Worm (Caenorhabditis elegans) whole organism, late embryonic: ENCODE measurements around the gene cal-7.

Experiments used
- ama-1 ChIP-seq: fragments of 150-350 bp; optimal IDR thresholded peaks from 2 replicates; lab custom pipeline; 2014
- ceh-24 ChIP-seq: sonication (generic microtip); optimal IDR thresholded peaks from 2 replicates; lab custom pipeline; 2016; ENCODE audit warnings: mild to moderate bottlenecking, missing genetic modification characterization, missing compliant biosample characterization
- ceh-9 ChIP-seq: sonication (generic microtip); optimal IDR thresholded peaks from 2 replicates; lab custom pipeline; 2016; ENCODE audit warnings: mild to moderate bottlenecking, missing genetic modification characterization, inconsistent platforms, missing compliant biosample characterization
- ets-4 ChIP-seq: sonication (generic microtip); optimal IDR thresholded peaks from 2 replicates; lab custom pipeline; 2016; ENCODE audit warnings: missing genetic modification characterization, missing compliant biosample characterization
- eyg-1 ChIP-seq: sonication (generic microtip); optimal IDR thresholded peaks from 2 replicates; lab custom pipeline; 2016; ENCODE audit warnings: missing genotype, missing genetic modification characterization, missing compliant biosample characterization
- fkh-10 ChIP-seq: fragments of 150-350 bp; optimal IDR thresholded peaks from 2 replicates; lab custom pipeline; 2014; ENCODE audit warnings: missing biosample characterization, missing genetic modification reagents, missing genetic modification characterization
- hlh-30 ChIP-seq: sonication (generic microtip); optimal IDR thresholded peaks from 2 replicates; lab custom pipeline; 2017; ENCODE audit warnings: antibody characterized with exemption, missing genetic modification characterization, missing compliant biosample characterization; ENCODE audit not compliant: insufficient read depth
- lim-6 ChIP-seq: sonication (generic microtip); optimal IDR thresholded peaks from 2 replicates; lab custom pipeline; 2016; ENCODE audit warnings: missing genetic modification characterization, missing compliant biosample characterization
- nhr-11 ChIP-seq: fragments of 150-350 bp; optimal IDR thresholded peaks from 2 replicates; lab custom pipeline; 2014; ENCODE audit warnings: missing biosample characterization, missing genetic modification characterization
- zip-5 ChIP-seq: sonication (generic microtip); optimal IDR thresholded peaks from 2 replicates; lab custom pipeline; 2016; ENCODE audit warnings: missing genetic modification characterization, missing compliant biosample characterization

DNA sequence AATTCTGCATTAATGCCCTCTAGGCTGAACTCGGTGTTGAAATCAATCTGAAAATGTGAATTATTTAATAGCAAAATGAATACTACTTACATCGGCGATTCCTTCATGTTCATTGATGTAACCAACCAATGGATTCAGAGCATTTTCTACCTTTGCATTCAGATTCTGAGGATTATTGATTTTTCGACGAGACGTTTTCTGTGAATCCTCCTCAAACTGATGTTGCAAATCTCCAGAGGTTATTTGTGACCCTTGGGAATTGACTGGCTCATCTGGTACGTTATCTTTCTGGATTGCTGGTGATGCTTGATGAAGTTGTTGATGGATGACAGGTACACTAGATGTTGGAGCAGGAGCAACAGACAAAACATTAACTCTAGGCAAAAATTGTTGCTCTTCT lies 48.1 kb downstream of the cal-7 start:
- no peak for TF ChIP-seq fkh-10
- no peak for TF ChIP-seq lim-6 (tag; lab: Kevin White, UChicago)
- no peak for TF ChIP-seq zip-5 (tag; lab: Kevin White, UChicago)
- TF ChIP-seq ama-1 (lab: Kevin White, UChicago), result no peak
- no peak for TF ChIP-seq hlh-30
- TF ChIP-seq ceh-24 (tag; lab: Kevin White, UChicago), result no peak
- TF ChIP-seq ceh-9 (tag; lab: Kevin White, UChicago), result no peak
- no peak for TF ChIP-seq ets-4
- no peak for TF ChIP-seq nhr-11 (tag; lab: Kevin White, UChicago)
- no peak for TF ChIP-seq eyg-1
